Worm (Caenorhabditis elegans) whole organism, L4/young adult: Measurements from ENCODE around the gene lev-1.

Experiments used
- W03F9.2 ChIP-seq: fragments of 150-350 bp; optimal IDR thresholded peaks from 2 replicates; lab custom pipeline; 2014; ENCODE audit warnings: missing biosample characterization, missing genetic modification characterization
- dao-5 ChIP-seq: sonication (generic microtip); optimal IDR thresholded peaks from 2 replicates; lab custom pipeline; 2016; ENCODE audit warnings: missing genotype, missing genetic modification characterization, moderate library complexity, missing compliant biosample characterization

DNA sequence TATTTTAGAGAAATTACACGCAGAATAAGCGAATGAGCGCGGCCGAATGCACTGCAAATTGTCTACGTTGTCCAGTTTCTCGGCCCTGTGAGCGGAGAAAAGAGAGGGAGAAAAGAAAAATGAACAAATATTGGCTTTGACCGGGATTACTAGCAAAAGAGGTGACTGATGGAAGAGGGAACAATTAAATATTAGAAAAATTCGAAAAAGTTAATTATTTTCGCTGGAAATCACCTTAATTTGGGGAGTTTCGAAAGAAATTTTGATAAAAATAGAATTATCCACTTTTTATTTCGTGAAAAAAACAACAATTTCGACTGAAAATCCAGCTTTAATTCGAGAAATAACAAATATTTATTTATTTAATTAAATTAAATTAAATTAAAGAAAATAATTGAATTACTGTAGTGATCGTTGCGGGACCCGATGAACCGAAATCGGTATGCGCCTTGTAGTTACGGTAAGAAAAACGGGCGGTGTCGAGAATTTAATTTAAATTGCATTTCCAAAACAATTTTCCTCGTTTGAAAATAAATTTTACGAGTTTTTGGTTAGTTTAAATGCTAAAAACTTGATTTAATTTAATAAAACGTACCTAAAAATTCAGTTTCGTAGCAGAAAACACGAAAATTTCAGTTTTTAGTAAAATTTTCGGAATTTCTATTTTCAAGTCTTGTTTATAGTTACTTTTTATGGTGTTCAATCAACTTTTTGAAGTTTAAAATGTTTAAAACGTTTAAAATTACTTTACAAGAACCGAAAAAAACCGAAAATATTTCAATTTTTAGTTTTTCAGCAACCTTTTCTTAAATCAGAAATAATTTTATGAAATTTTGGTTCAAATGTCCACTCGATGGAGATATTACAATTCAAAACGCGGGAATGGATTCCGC, 24.6 kb downstream of the lev-1 start, which contains the start of the genes crld-1 and msh-5:
- TF ChIP-seq dao-5 (tag; lab: Kevin White, UChicago) (no peak), W03F9.2 (tag; lab: Kevin White, UChicago) (no peak)
